Worm (Caenorhabditis elegans): ENCODE measurements around the gene C29E4.15.

C29E4.15 gene

ce11 chrIII:7947677-7948076 is 4.7 kb upstream of the C29E4.15 start:
- TF ChIP-seq drap-1 (GFP tag; optimal IDR thresholded peaks at IDR 0.05): no peak
- no peak for TF ChIP-seq nhr-28 (tag; optimal IDR thresholded peaks at IDR 0.05)
- TF ChIP-seq sptf-1 (tag; optimal IDR thresholded peaks at IDR 0.05): no peak
- TF ChIP-seq snpc-4 (tag; optimal IDR thresholded peaks at IDR 0.05): no peak

DNA sequence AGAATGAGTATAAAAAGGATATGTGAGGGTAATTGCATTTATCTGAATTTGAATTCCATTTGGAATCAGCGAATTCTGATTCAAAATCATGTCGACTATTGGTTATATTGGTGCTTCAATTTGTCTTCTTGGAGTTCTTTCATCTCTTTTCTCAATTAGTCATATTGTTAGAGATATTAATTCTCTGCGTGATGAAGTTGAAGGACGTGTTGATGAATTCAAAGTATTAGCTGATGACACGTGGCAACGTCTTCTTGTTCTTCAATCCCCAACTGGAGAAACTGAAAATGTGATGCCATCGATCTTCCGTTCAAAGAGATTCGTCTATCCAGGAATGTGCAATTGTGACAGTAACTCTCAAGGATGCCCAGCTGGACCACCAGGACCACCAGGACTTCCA is 3.6 kb upstream of the C29E4.15 start, which contains the start of gene col-90:
col-90 (plus strand) TSS at position 37 of the 400 bp plus-strand sequence.
- TF ChIP-seq ceh-39 (tag; optimal IDR thresholded peaks at IDR 0.05): no peak
- no peak for TF ChIP-seq unc-39 (tag; optimal IDR thresholded peaks at IDR 0.05)
- no peak for TF ChIP-seq ztf-11 (tag; optimal IDR thresholded peaks at IDR 0.05)
- no peak for TF ChIP-seq mls-2 (tag; optimal IDR thresholded peaks at IDR 0.05)
- no peak for TF ChIP-seq unc-62 (GFP tag; optimal IDR thresholded peaks at IDR 0.05)
- TF ChIP-seq blmp-1 (tag; optimal IDR thresholded peaks at IDR 0.05): no peak
- TF ChIP-seq ham-2 (GFP tag; optimal IDR thresholded peaks at IDR 0.05): no peak
- TF ChIP-seq flh-1 (GFP tag; optimal IDR thresholded peaks at IDR 0.05): no peak
- no peak for TF ChIP-seq nhr-2 (tag; optimal IDR thresholded peaks at IDR 0.05)
- no peak for TF ChIP-seq lin-13 (tag; optimal IDR thresholded peaks at IDR 0.05)
- no peak for TF ChIP-seq ceh-43 (GFP tag; optimal IDR thresholded peaks at IDR 0.05)
- no peak for TF ChIP-seq bed-3 (GFP tag; optimal IDR thresholded peaks at IDR 0.05)
- no peak for TF ChIP-seq nhr-237 (tag; optimal IDR thresholded peaks at IDR 0.05)

- no peak for TF ChIP-seq mep-1 (tag; optimal IDR thresholded peaks at IDR 0.05)
These were observed 2.0 kb upstream of the C29E4.15 start for ce11 chrIII:7950447-7950846.

DNA sequence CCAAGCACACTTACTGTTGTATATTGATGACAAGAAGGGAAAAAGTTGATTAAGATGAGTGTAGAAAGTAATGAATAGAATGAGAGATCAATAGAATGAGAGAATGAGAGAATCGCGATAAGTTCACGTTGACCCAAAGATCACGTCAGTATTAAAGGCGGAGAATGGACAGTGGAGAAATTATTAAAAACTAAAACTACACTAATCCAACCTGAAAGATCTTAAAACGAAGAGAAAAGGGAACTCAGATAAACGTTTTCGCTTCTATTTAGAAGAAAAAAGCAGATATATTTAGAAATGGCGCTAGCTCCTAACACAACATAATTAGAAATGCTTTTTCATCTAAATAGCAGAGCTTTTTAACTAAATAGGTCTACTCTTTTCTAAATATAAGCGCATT is 785 bp downstream of the C29E4.15 start, which contains the start of gene let-754:
let-754 (minus strand) TSS at position 101 of the 400 bp plus-strand sequence.
- TF ChIP-seq ceh-39 (tag; optimal IDR thresholded peaks at IDR 0.05) (no peak), tbx-8 (GFP tag; optimal IDR thresholded peaks at IDR 0.05) (no peak), flh-1 (GFP tag; optimal IDR thresholded peaks at IDR 0.05) (no peak), zip-8 (tag; optimal IDR thresholded peaks at IDR 0.05) (no peak), elt-3 (tag; optimal IDR thresholded peaks at IDR 0.05) (no peak), mep-1 (tag; optimal IDR thresholded peaks at IDR 0.05) (no peak), pha-4 (tag; optimal IDR thresholded peaks at IDR 0.05) (no peak), ztf-11 (tag; optimal IDR thresholded peaks at IDR 0.05) (no peak), ces-1 (GFP tag; optimal IDR thresholded peaks at IDR 0.05) (no peak), nhr-12 (tag; optimal IDR thresholded peaks at IDR 0.05) (no peak), blmp-1 (tag; optimal IDR thresholded peaks at IDR 0.05) (no peak), sptf-1 (tag; optimal IDR thresholded peaks at IDR 0.05) (no peak), mls-2 (tag; optimal IDR thresholded peaks at IDR 0.05) (no peak), hlh-1 (tag; optimal IDR thresholded peaks at IDR 0.05) (no peak), lin-13 (tag; optimal IDR thresholded peaks at IDR 0.05) (no peak), unc-120 (tag; optimal IDR thresholded peaks at IDR 0.05; ENCODE audit: poor library complexity, severe bottlenecking) (no peak), snpc-4 (tag; optimal IDR thresholded peaks at IDR 0.05) (no peak), unc-39 (tag; optimal IDR thresholded peaks at IDR 0.05) (no peak), elt-1 (tag; optimal IDR thresholded peaks at IDR 0.05; ENCODE audit: borderline replicate concordance, insufficient read depth) (no peak)

DNA sequence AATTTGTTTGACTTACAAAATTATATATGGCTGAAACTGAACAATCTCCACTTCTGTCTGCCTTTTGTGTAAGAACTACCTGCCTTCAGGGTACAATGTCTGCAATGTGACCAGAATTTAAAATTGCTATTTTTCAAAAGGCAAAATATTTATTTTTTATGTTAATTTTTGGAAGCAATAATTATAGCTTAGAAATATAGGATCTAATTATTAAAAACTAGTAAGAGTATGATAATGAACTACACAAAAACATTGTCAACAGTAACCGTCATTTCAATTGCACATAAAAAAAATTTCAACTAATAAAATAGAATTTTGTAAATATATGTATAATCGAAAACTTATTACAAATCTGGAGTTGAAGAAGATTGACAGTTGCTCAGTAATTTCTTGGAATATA is 4.5 kb downstream of the C29E4.15 start, which contains the start of gene C29E4.9:
C29E4.9 (minus strand) TSS at position 101 of the 400 bp plus-strand sequence.
- TF ChIP-seq snpc-4 (tag; optimal IDR thresholded peaks at IDR 0.05) (no peak), unc-39 (tag; optimal IDR thresholded peaks at IDR 0.05) (no peak), ham-2 (GFP tag; optimal IDR thresholded peaks at IDR 0.05) (no peak), tbx-8 (GFP tag; optimal IDR thresholded peaks at IDR 0.05) (no peak), ceh-83 (GFP tag; optimal IDR thresholded peaks at IDR 0.05) (no peak), ceh-43 (GFP tag; optimal IDR thresholded peaks at IDR 0.05) (no peak), ceh-39 (tag; optimal IDR thresholded peaks at IDR 0.05) (no peak), unc-62 (GFP tag; optimal IDR thresholded peaks at IDR 0.05) (no peak), lin-32 (GFP tag; optimal IDR thresholded peaks at IDR 0.05) (no peak), nhr-2 (tag; optimal IDR thresholded peaks at IDR 0.05) (no peak), mep-1 (tag; optimal IDR thresholded peaks at IDR 0.05) (no peak), blmp-1 (tag; optimal IDR thresholded peaks at IDR 0.05) (no peak), nhr-76 (tag; optimal IDR thresholded peaks at IDR 0.05) (no peak), mab-5 (tag; optimal IDR thresholded peaks at IDR 0.05) (no peak), lin-13 (tag; optimal IDR thresholded peaks at IDR 0.05) (no peak), flh-1 (GFP tag; optimal IDR thresholded peaks at IDR 0.05) (no peak), cnd-1 (tag; optimal IDR thresholded peaks at IDR 0.05) (no peak), bed-3 (GFP tag; optimal IDR thresholded peaks at IDR 0.05) (no peak), unc-120 (tag; optimal IDR thresholded peaks at IDR 0.05; ENCODE audit: poor library complexity, severe bottlenecking) (no peak), sptf-1 (tag; optimal IDR thresholded peaks at IDR 0.05) (no peak)

Measured in whole organism, mixed stage, embryonic.